Fruit fly (Drosophila melanogaster): ENCODE results near the gene CG15599.

The CG15599 gene

DNA sequence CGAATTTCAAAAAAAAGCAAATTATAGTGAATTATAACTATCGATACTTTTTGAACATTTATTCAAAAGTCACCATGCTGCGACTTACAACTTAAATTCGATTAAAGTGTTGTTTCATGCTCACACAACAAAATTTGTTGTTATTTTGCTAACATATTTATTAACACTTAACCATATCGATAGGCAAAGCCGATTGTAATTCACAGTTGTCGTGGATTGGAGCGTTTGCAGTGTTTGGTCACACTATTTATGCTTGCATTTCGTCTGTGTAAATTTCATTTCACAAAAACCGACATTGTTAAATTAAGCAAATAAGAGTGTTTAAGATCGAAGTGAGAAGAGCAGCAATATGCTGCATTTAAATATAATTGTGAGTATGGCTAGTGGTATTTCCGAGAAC lies 23.8 kb upstream of the CG15599 start, which contains the start of gene HUWE1 (continued):
- no peak for TF ChIP-seq Ravus (GFP tag; IDR thresholded peaks at IDR 0.05)
- no peak for TF ChIP-seq CG12071 (GFP tag; optimal IDR thresholded peaks at IDR 0.05)
- TF ChIP-seq fd3F (GFP tag; optimal IDR thresholded peaks at IDR 0.05), result no peak
- TF ChIP-seq unc-4 (GFP tag; IDR thresholded peaks at IDR 0.05; ENCODE audit: partially characterized antibody), result peak; percentile 86
- TF ChIP-seq Scr (GFP tag; IDR thresholded peaks at IDR 0.05; ENCODE audit: partially characterized antibody), result peak; percentile 83
- TF ChIP-seq pho (GFP tag; optimal IDR thresholded peaks at IDR 0.05), result peak; percentile 19
- peak; percentile 59 for TF ChIP-seq CG3847 (GFP tag; IDR thresholded peaks at IDR 0.05)
- TF ChIP-seq CG4424 (GFP tag; optimal IDR thresholded peaks at IDR 0.05), result no peak
- peak; percentile 67; the same call in 2 of the 3 replicates for TF ChIP-seq hb (GFP tag; IDR thresholded peaks at IDR 0.05; ENCODE audit: partially characterized antibody)
- peak; percentile 31 for TF ChIP-seq zen (tag; optimal IDR thresholded peaks at IDR 0.05)
- peak; percentile 83 for TF ChIP-seq Dll (GFP tag; IDR thresholded peaks at IDR 0.05; ENCODE audit: partially characterized antibody)
- no peak for TF ChIP-seq CG2678 (tag; optimal IDR thresholded peaks at IDR 0.05)
- no peak for TF ChIP-seq Hmx (GFP tag; optimal IDR thresholded peaks at IDR 0.05)
- TF ChIP-seq CG9609 (GFP tag; optimal IDR thresholded peaks at IDR 0.05), result peak; percentile 10
- TF ChIP-seq CG18476 (GFP tag; optimal IDR thresholded peaks at IDR 0.05), result no peak
- TF ChIP-seq CG16863 (GFP tag; optimal IDR thresholded peaks at IDR 0.05), result no peak
- TF ChIP-seq CG10321 (GFP tag; IDR thresholded peaks at IDR 0.05), result no peak
- no peak for TF ChIP-seq CG10979 (tag; optimal IDR thresholded peaks at IDR 0.05)
- TF ChIP-seq pb (GFP tag; optimal IDR thresholded peaks at IDR 0.05), result no peak
- TF ChIP-seq HLHmδ (GFP tag; optimal IDR thresholded peaks at IDR 0.05), result no peak
- TF ChIP-seq ERR (GFP tag; optimal IDR thresholded peaks at IDR 0.05), result no peak
- TF ChIP-seq Bgb (GFP tag; IDR thresholded peaks at IDR 0.05; ENCODE audit: partially characterized antibody), result peak; percentile 79
- no peak for TF ChIP-seq scrt (GFP tag; optimal IDR thresholded peaks at IDR 0.05)
- peak; percentile 85 for TF ChIP-seq CG34224 (GFP tag; IDR thresholded peaks at IDR 0.05; ENCODE audit: partially characterized antibody)
- TF ChIP-seq CG8924 (tag; optimal IDR thresholded peaks at IDR 0.05), result peak; percentile 61
- no peak for TF ChIP-seq Atf3 (GFP tag; optimal IDR thresholded peaks at IDR 0.05)
- no peak for TF ChIP-seq run (tag; optimal IDR thresholded peaks at IDR 0.05)
- TF ChIP-seq Optix (GFP tag; IDR thresholded peaks at IDR 0.05), result no peak
- no peak for TF ChIP-seq corto (GFP tag; optimal IDR thresholded peaks at IDR 0.05)
- no peak for TF ChIP-seq dimm (GFP tag; IDR thresholded peaks at IDR 0.05)
- peak; percentile 79 for TF ChIP-seq CG7963 (GFP tag; IDR thresholded peaks at IDR 0.05; ENCODE audit: partially characterized antibody)
- peak; percentile 11 for TF ChIP-seq NfI (GFP tag; optimal IDR thresholded peaks at IDR 0.05)
- TF ChIP-seq gce (GFP tag; IDR thresholded peaks at IDR 0.05), result no peak
- no peak for TF ChIP-seq usp (GFP tag; optimal IDR thresholded peaks at IDR 0.05)
- TF ChIP-seq PHDP (tag; optimal IDR thresholded peaks at IDR 0.05), result no peak
- TF ChIP-seq CG16815 (GFP tag; optimal IDR thresholded peaks at IDR 0.05), result no peak
- TF ChIP-seq HmgD (GFP tag; optimal IDR thresholded peaks at IDR 0.05), result peak; percentile 43
- TF ChIP-seq zf30C (GFP tag; optimal IDR thresholded peaks at IDR 0.05), result no peak
- TF ChIP-seq pros (GFP tag; optimal IDR thresholded peaks at IDR 0.05), result no peak
- no peak for TF ChIP-seq CG15696 (tag; optimal IDR thresholded peaks at IDR 0.05)
- TF ChIP-seq CG13424 (tag; optimal IDR thresholded peaks at IDR 0.05), result no peak
- TF ChIP-seq CG4820 (GFP tag; optimal IDR thresholded peaks at IDR 0.05), result no peak
- no peak for TF ChIP-seq ap (GFP tag; IDR thresholded peaks at IDR 0.05)
- TF ChIP-seq CG3163 (GFP tag; optimal IDR thresholded peaks at IDR 0.05), result peak; percentile 33
- no peak for TF ChIP-seq vfl (GFP tag; optimal IDR thresholded peaks at IDR 0.05)
- no peak for TF ChIP-seq org-1 (GFP tag; optimal IDR thresholded peaks at IDR 0.05)
- TF ChIP-seq CG1602 (GFP tag; optimal IDR thresholded peaks at IDR 0.05), result no peak
- peak; percentile 45 for TF ChIP-seq CG17829 (tag; optimal IDR thresholded peaks at IDR 0.05)
- peak; percentile 30 for TF ChIP-seq mam (GFP tag; optimal IDR thresholded peaks at IDR 0.05)
- TF ChIP-seq Dp (GFP tag; optimal IDR thresholded peaks at IDR 0.05), result peak; percentile 68
- TF ChIP-seq CG6791 (GFP tag; IDR thresholded peaks at IDR 0.05; ENCODE audit: partially characterized antibody), result peak; percentile 76

Data from whole organism, embryonic.